Worm (Caenorhabditis elegans): ENCODE results near the gene slc-25A18.1.
A peak's percentile ranks its signal among the peaks of the same experiment; 100 is the strongest.

Gene slc-25A18.1

DNA sequence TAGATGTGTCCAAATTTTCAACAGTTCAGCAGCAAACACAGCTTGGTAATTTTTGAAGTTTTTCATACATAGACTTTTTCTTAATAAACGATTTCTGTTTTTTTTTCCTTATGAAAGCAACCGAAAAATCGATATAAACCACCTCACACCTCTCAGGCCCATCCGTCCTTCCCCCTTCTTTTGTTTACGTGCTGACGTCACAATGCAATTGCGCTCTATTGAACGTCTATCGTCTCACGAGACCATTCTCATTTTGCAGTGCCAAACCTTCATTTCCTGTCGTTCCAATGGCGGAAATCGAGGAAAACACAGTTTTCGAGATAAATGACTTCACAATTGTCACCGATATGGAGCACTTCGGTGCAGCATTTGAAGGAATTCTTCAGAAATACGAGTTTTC is 20.5 kb downstream of the slc-25A18.1 start, which contains the start of gene rbg-1 (continued):
- TF ChIP-seq tlf-1 (GFP tag; optimal IDR thresholded peaks at IDR 0.05) (no peak), ama-1 (optimal IDR thresholded peaks at IDR 0.05) (no peak), ama-1 (GFP tag; optimal IDR thresholded peaks at IDR 0.05) (no peak), Y95B8A.8 (GFP tag; IDR thresholded peaks at IDR 0.05) (no peak), ztf-6 (GFP tag; IDR thresholded peaks at IDR 0.05) (no peak), dpff-1 (tag; optimal IDR thresholded peaks at IDR 0.05) (no peak), egl-44 (GFP tag; IDR thresholded peaks at IDR 0.05) (no peak), cebp-1 (GFP tag; IDR thresholded peaks at IDR 0.05) (no peak), cebp-1 (tag; optimal IDR thresholded peaks at IDR 0.05) (peak; percentile 78), somi-1 (GFP tag; optimal IDR thresholded peaks at IDR 0.05) (peak; percentile 6), sdz-38 (tag; optimal IDR thresholded peaks at IDR 0.05) (no peak), madf-8 (GFP tag; conservative IDR thresholded peaks at IDR 0.05) (no peak), B0336.3 (GFP tag; IDR thresholded peaks at IDR 0.05) (0 out of 2 replicates have a peak, but pooled peaks have one; percentile 33), ceh-100 (GFP tag; IDR thresholded peaks at IDR 0.05) (no peak), cebp-2 (GFP tag; IDR thresholded peaks at IDR 0.05) (no peak), unc-62 (GFP tag; optimal IDR thresholded peaks at IDR 0.05) (no peak), rcor-1 (GFP tag; IDR thresholded peaks at IDR 0.05) (no peak), D2030.7 (GFP tag; IDR thresholded peaks at IDR 0.05) (no peak), hlh-12 (tag; optimal IDR thresholded peaks at IDR 0.05) (no peak), snpc-4 (GFP tag; optimal IDR thresholded peaks at IDR 0.05) (no peak), snpc-4 (tag; optimal IDR thresholded peaks at IDR 0.05) (peak in 3 of 4 experiments; percentile 17 to 43 (median 24)), ceh-27 (GFP tag; optimal IDR thresholded peaks at IDR 0.05) (peak; percentile 77), C06A6.2 (GFP tag; conservative IDR thresholded peaks at IDR 0.05) (no peak), Y56A3A.18 (GFP tag; IDR thresholded peaks at IDR 0.05) (no peak), F39B2.1 (GFP tag; IDR thresholded peaks at IDR 0.05) (no peak), nhr-90 (tag; optimal IDR thresholded peaks at IDR 0.05) (no peak), lsy-27 (tag; optimal IDR thresholded peaks at IDR 0.05; ENCODE audit: borderline replicate concordance, insufficient read depth) (no peak), B0019.2 (GFP tag; conservative IDR thresholded peaks at IDR 0.05) (no peak), Y67H2A.10 (GFP tag; conservative IDR thresholded peaks at IDR 0.05) (no peak), C17E4.6 (GFP tag; IDR thresholded peaks at IDR 0.05) (no peak), bed-2 (GFP tag; IDR thresholded peaks at IDR 0.05) (no peak), nhr-120 (GFP tag; IDR thresholded peaks at IDR 0.05) (no peak), F22D6.2 (tag; optimal IDR thresholded peaks at IDR 0.05) (no peak), hmg-1.2 (GFP tag; IDR thresholded peaks at IDR 0.05) (peak; percentile 18; the same call in 1 of the 2 replicates), athp-1 (tag; optimal IDR thresholded peaks at IDR 0.05) (no peak), dox-1 (GFP tag; IDR thresholded peaks at IDR 0.05) (peak; percentile 68), xnd-1 (tag; optimal IDR thresholded peaks at IDR 0.05) (no peak), zfh-2 (GFP tag; conservative IDR thresholded peaks at IDR 0.05) (0 out of 2 replicates have a peak, but pooled peaks have one; percentile 11), rec-8 (tag; optimal IDR thresholded peaks at IDR 0.05) (no peak), Y53F4B.3 (GFP tag; IDR thresholded peaks at IDR 0.05) (no peak), F33H1.4 (GFP tag; IDR thresholded peaks at IDR 0.05) (no peak), ztf-26 (tag; optimal IDR thresholded peaks at IDR 0.05) (peak; percentile 49), ztf-25 (GFP tag; IDR thresholded peaks at IDR 0.05) (no peak), dpl-1 (GFP tag; optimal IDR thresholded peaks at IDR 0.05) (no peak), pha-4 (tag; optimal IDR thresholded peaks at IDR 0.05) (peak; percentile 25), attf-5 (GFP tag; optimal IDR thresholded peaks at IDR 0.05) (peak; percentile 75), F55B11.4 (tag; optimal IDR thresholded peaks at IDR 0.05; ENCODE audit: borderline replicate concordance, insufficient read depth) (no peak), Y53G8AR.9 (GFP tag; conservative IDR thresholded peaks at IDR 0.05) (no peak), madf-6 (GFP tag; IDR thresholded peaks at IDR 0.05) (no peak), B0261.1 (tag; optimal IDR thresholded peaks at IDR 0.05) (no peak), madf-10 (tag; optimal IDR thresholded peaks at IDR 0.05) (no peak)

Data from whole organism, young adult.